Worm (Caenorhabditis elegans): Measurements from ENCODE around the gene F10E9.2.

The F10E9.2 gene

ce11 chrIII:8319100-8319499 is 6.6 kb downstream of the F10E9.2 start, which contains the start of gene F10E9.11:
Gene F10E9.11 (minus strand): TSS chrIII:8319260.
- TF ChIP-seq F10B5.3 (tag; optimal IDR thresholded peaks at IDR 0.05) (no peak), nhr-48 (tag; optimal IDR thresholded peaks at IDR 0.05) (peak; percentile 24), daf-12 (tag; optimal IDR thresholded peaks at IDR 0.05) (no peak), nhr-11 (tag; optimal IDR thresholded peaks at IDR 0.05) (peak; percentile 18), nhr-237 (tag; optimal IDR thresholded peaks at IDR 0.05) (no peak), spr-1 (tag; optimal IDR thresholded peaks at IDR 0.05) (peak; percentile 55), aly-2 (tag; optimal IDR thresholded peaks at IDR 0.05) (no peak), spr-3 (GFP tag; optimal IDR thresholded peaks at IDR 0.05) (no peak), ztf-7 (tag; optimal IDR thresholded peaks at IDR 0.05) (no peak), mdt-29 (GFP tag; IDR thresholded peaks at IDR 0.05) (no peak), mes-2 (tag; optimal IDR thresholded peaks at IDR 0.05; ENCODE audit: poor library complexity, severe bottlenecking) (peak; percentile 98), zip-2 (tag; optimal IDR thresholded peaks at IDR 0.05) (no peak), lin-1 (GFP tag; IDR thresholded peaks at IDR 0.05) (no peak), mdl-1 (tag; optimal IDR thresholded peaks at IDR 0.05) (no peak), aha-1 (tag) (peak; percentile 87), nhr-77 (tag; optimal IDR thresholded peaks at IDR 0.05) (no peak), T26A8.4 (GFP tag; IDR thresholded peaks at IDR 0.05) (peak; percentile 45; the same call in 1 of the 2 replicates), F37D6.2 (tag; optimal IDR thresholded peaks at IDR 0.05) (peak; percentile 56), fkh-10 (GFP tag; optimal IDR thresholded peaks at IDR 0.05) (no peak), lin-38 (GFP tag; IDR thresholded peaks at IDR 0.05) (peak; percentile 78), unc-62 (GFP tag; optimal IDR thresholded peaks at IDR 0.05 in 1 of 2) (peak in 1 of 2 experiments; percentile 17), unc-62 (tag; optimal IDR thresholded peaks at IDR 0.05) (no peak), snpc-1.2 (GFP tag; IDR thresholded peaks at IDR 0.05) (0 out of 2 replicates have a peak, but pooled peaks have one; percentile 53), ceh-32 (tag; optimal IDR thresholded peaks at IDR 0.05; ENCODE audit: poor library complexity) (no peak), nhr-28 (tag; optimal IDR thresholded peaks at IDR 0.05) (peak; percentile 4), mep-1 (tag; optimal IDR thresholded peaks at IDR 0.05) (peak; percentile 58), pha-4 (GFP tag; IDR thresholded peaks at IDR 0.05) (no peak), pha-4 (tag; optimal IDR thresholded peaks at IDR 0.05) (peak; percentile 18), attf-4 (tag; optimal IDR thresholded peaks at IDR 0.05) (no peak), dmd-8 (GFP tag; IDR thresholded peaks at IDR 0.05) (no peak), lsy-2 (tag; optimal IDR thresholded peaks at IDR 0.05) (peak; percentile 28 to 88), hlh-30 (tag; optimal IDR thresholded peaks at IDR 0.05; ENCODE audit: insufficient read depth) (peak; percentile 57), mxl-3 (GFP tag; optimal IDR thresholded peaks at IDR 0.05) (peak; percentile 64), ZK546.5 (tag; optimal IDR thresholded peaks at IDR 0.05) (no peak), nhr-25 (tag; optimal IDR thresholded peaks at IDR 0.05; ENCODE audit: borderline replicate concordance, insufficient read depth) (peak; percentile 15), egl-43 (GFP tag; IDR thresholded peaks at IDR 0.05) (no peak), hif-1 (tag; optimal IDR thresholded peaks at IDR 0.05) (peak in 1 of 2 experiments; percentile 87), tag-97 (GFP tag; IDR thresholded peaks at IDR 0.05) (no peak), T20F7.1 (GFP tag; optimal IDR thresholded peaks at IDR 0.05) (peak; percentile 36), ceh-82 (tag; optimal IDR thresholded peaks at IDR 0.05) (no peak), sdz-12 (GFP tag; optimal IDR thresholded peaks at IDR 0.05) (no peak), php-3 (GFP tag; IDR thresholded peaks at IDR 0.05) (no peak), dmd-9 (GFP tag; IDR thresholded peaks at IDR 0.05) (no peak), egl-27 (tag; optimal IDR thresholded peaks at IDR 0.05) (no peak), cey-2 (tag; optimal IDR thresholded peaks at IDR 0.05; ENCODE audit: borderline replicate concordance, insufficient read depth) (no peak), set-16 (GFP tag; IDR thresholded peaks at IDR 0.05) (no peak), lin-39 (tag; optimal IDR thresholded peaks at IDR 0.05) (no peak), snpc-4 (tag; optimal IDR thresholded peaks at IDR 0.05) (no peak), pqm-1 (tag; optimal IDR thresholded peaks at IDR 0.05) (no peak), saeg-2 (GFP tag; IDR thresholded peaks at IDR 0.05) (no peak), hmg-1.1 (GFP tag; IDR thresholded peaks at IDR 0.05) (peak; percentile 63), lim-7 (GFP tag; IDR thresholded peaks at IDR 0.05) (no peak)

Data from whole organism, L4 larva.